Fruit fly (Drosophila melanogaster) whole organism, embryonic: Measurements from ENCODE around the gene CG15878.

Experiments
- Abd-B ChIP-seq: fragments of 200-800 bp; sonication (Bioruptor generic); optimal IDR thresholded peaks from 2 replicates; lab custom pipeline; 2018; ENCODE audit warnings: missing biosample characterization, mild to moderate bottlenecking, missing genetic modification characterization, moderate library complexity
- Bteb2 ChIP-seq: fragments of 200-800 bp; sonication (Bioruptor generic); optimal IDR thresholded peaks from 2 replicates; lab custom pipeline; 2016; ENCODE audit warnings: missing biosample characterization, missing genetic modification characterization
- CG10274 ChIP-seq: fragments of 200-800 bp; sonication (Bioruptor generic); optimal IDR thresholded peaks from 3 replicates; lab custom pipeline; 2017; ENCODE audit warnings: missing biosample characterization, mild to moderate bottlenecking, missing genetic modification characterization
- CG11504 ChIP-seq: fragments of 200-800 bp; sonication (Bioruptor generic); optimal IDR thresholded peaks from 3 replicates; lab custom pipeline; 2019; ENCODE audit warnings: missing biosample characterization, mild to moderate bottlenecking, missing genetic modification characterization, moderate library complexity
- CG12071 ChIP-seq: fragments of 200-800 bp; sonication (Bioruptor generic); optimal IDR thresholded peaks from 3 replicates; lab custom pipeline; 2018; ENCODE audit warnings: missing biosample characterization, mild to moderate bottlenecking, missing genetic modification characterization
- CG14965 ChIP-seq: fragments of 200-800 bp; sonication (Bioruptor generic); optimal IDR thresholded peaks from 2 replicates; lab custom pipeline; 2016; ENCODE audit warnings: missing biosample characterization, missing genetic modification characterization, borderline replicate concordance
- CG15073 ChIP-seq: fragments of 200-800 bp; sonication (Bioruptor generic); optimal IDR thresholded peaks from 2 replicates; lab custom pipeline; 2016; ENCODE audit warnings: missing biosample characterization, missing genetic modification characterization
- CG17385 ChIP-seq: fragments of 200-800 bp; sonication (Bioruptor generic); optimal IDR thresholded peaks from 3 replicates; lab custom pipeline; 2018; ENCODE audit warnings: missing biosample characterization, mild to moderate bottlenecking, missing genetic modification characterization
- CG17912 ChIP-seq: fragments of 200-800 bp; sonication (Bioruptor generic); optimal IDR thresholded peaks from 2 replicates; lab custom pipeline; 2018; ENCODE audit warnings: missing biosample characterization, mild to moderate bottlenecking, missing genetic modification characterization
- CG1792 ChIP-seq: fragments of 200-800 bp; sonication (Bioruptor generic); optimal IDR thresholded peaks from 2 replicates; lab custom pipeline; 2016; ENCODE audit warnings: missing biosample characterization, missing genetic modification characterization
- CG2116 ChIP-seq: fragments of 200-800 bp; sonication (Bioruptor generic); optimal IDR thresholded peaks from 3 replicates; lab custom pipeline; 2018; ENCODE audit warnings: missing biosample characterization, mild to moderate bottlenecking, missing genetic modification characterization
- CG2199 ChIP-seq: fragments of 200-800 bp; sonication (Bioruptor generic); IDR thresholded peaks from 3 replicates; pipeline ENCODE4 v1.3.6; 2022; ENCODE audit warnings: missing biosample characterization, missing genetic modification characterization
- CG30020 ChIP-seq: fragments of 200-800 bp; optimal IDR thresholded peaks from 2 replicates; lab custom pipeline; 2019; ENCODE audit warnings: missing biosample characterization, mild to moderate bottlenecking, missing genetic modification characterization, moderate library complexity
- CG33557 ChIP-seq: fragments of 200-800 bp; sonication (Bioruptor generic); optimal IDR thresholded peaks from 2 replicates; lab custom pipeline; 2019; ENCODE audit warnings: missing biosample characterization, mild to moderate bottlenecking, missing genetic modification characterization, moderate library complexity
- CG34376 ChIP-seq: fragments of 200-800 bp; sonication (Bioruptor generic); optimal IDR thresholded peaks from 2 replicates; lab custom pipeline; 2018; ENCODE audit warnings: missing biosample characterization, mild to moderate bottlenecking, missing genetic modification characterization
- CG34422 ChIP-seq: fragments of 200-800 bp; sonication (Bioruptor generic); IDR thresholded peaks from 3 replicates; pipeline ENCODE4 v1.3.6; 2022; ENCODE audit warnings: missing biosample characterization, missing genetic modification characterization
- CG3726 ChIP-seq: fragments of 200-800 bp; sonication (Bioruptor generic); IDR thresholded peaks from 3 replicates; pipeline ENCODE4, ENCODE4 v1.3.6; 2022; ENCODE audit warnings: missing biosample characterization, missing genetic modification characterization
- CG4617 ChIP-seq: fragments of 200-800 bp; sonication (Bioruptor generic); optimal IDR thresholded peaks from 3 replicates; lab custom pipeline; 2016; ENCODE audit warnings: missing biosample characterization, missing genetic modification characterization, borderline replicate concordance
- CG4707 ChIP-seq: fragments of 200-800 bp; sonication (Bioruptor generic); optimal IDR thresholded peaks from 2 replicates; lab custom pipeline; 2018; ENCODE audit warnings: missing biosample characterization, mild to moderate bottlenecking, missing genetic modification characterization, moderate library complexity
- CG4854 ChIP-seq: fragments of 200-800 bp; sonication (Bioruptor generic); optimal IDR thresholded peaks from 2 replicates; lab custom pipeline; 2016; ENCODE audit warnings: missing biosample characterization, missing genetic modification characterization, inconsistent platforms
- CG6689 ChIP-seq: fragments of 200-800 bp; sonication (Bioruptor generic); IDR thresholded peaks from 2 replicates; pipeline ENCODE4 v1.3.6; 2022; ENCODE audit warnings: missing biosample characterization, missing genetic modification characterization
- CG7372 ChIP-seq: fragments of 200-800 bp; sonication (Bioruptor generic); IDR thresholded peaks from 2 replicates; pipeline ENCODE4 v1.3.6; 2022; ENCODE audit warnings: missing biosample characterization, missing genetic modification characterization
- CG8359 ChIP-seq: fragments of 200-800 bp; sonication (Bioruptor generic); optimal IDR thresholded peaks from 2 replicates; lab custom pipeline; 2017; ENCODE audit warnings: missing biosample characterization, mild to moderate bottlenecking, missing genetic modification characterization, borderline replicate concordance
- Dip2 ChIP-seq: fragments of 200-800 bp; sonication (Bioruptor generic); IDR thresholded peaks from 2 replicates; pipeline ENCODE4 v1.3.6; 2022; ENCODE audit warnings: missing biosample characterization, missing genetic modification characterization
- Hr51 ChIP-seq, 2 experiments: fragments of 200-800 bp; sonication (Bioruptor generic); optimal IDR thresholded peaks; 2 replicates in 1 of 2; 3 replicates in 1 of 2; lab custom pipeline; 2016 to 2018; ENCODE audit warnings: missing biosample characterization in 2 of 2, missing genetic modification characterization in 2 of 2, mild to moderate bottlenecking in 1 of 2, moderate library complexity in 1 of 2
- Hsf ChIP-seq: fragments of 200-800 bp; sonication (Bioruptor generic); optimal IDR thresholded peaks from 3 replicates; lab custom pipeline; 2016; ENCODE audit warnings: missing biosample characterization, missing genetic modification characterization
- Jarid2 ChIP-seq: fragments of 200-800 bp; sonication (Bioruptor generic); optimal IDR thresholded peaks from 3 replicates; lab custom pipeline; 2017; ENCODE audit warnings: mild to moderate bottlenecking, missing biosample characterization, missing genetic modification reagents, missing genetic modification characterization
- Mes4 ChIP-seq: fragments of 200-800 bp; sonication (Bioruptor generic); optimal IDR thresholded peaks from 2 replicates; lab custom pipeline; 2016; ENCODE audit warnings: missing biosample characterization, missing genetic modification characterization
- Nf-YC ChIP-seq: fragments of 200-800 bp; optimal IDR thresholded peaks from 3 replicates; lab custom pipeline; 2019; ENCODE audit warnings: missing biosample characterization, mild to moderate bottlenecking, missing genetic modification characterization, moderate library complexity
- PHDP ChIP-seq: fragments of 200-800 bp; sonication (Bioruptor generic); optimal IDR thresholded peaks from 3 replicates; lab custom pipeline; 2018; ENCODE audit warnings: missing biosample characterization, mild to moderate bottlenecking, missing genetic modification characterization, moderate library complexity
- Sry-β ChIP-seq: fragments of 200-800 bp; sonication (Bioruptor generic); optimal IDR thresholded peaks from 2 replicates; lab custom pipeline; 2018; ENCODE audit warnings: missing biosample characterization, mild to moderate bottlenecking, missing genetic modification characterization, moderate library complexity
- Taf1 ChIP-seq: fragments of 200-800 bp; sonication (Bioruptor generic); IDR thresholded peaks from 2 replicates; pipeline ENCODE4 v1.3.6; 2022; ENCODE audit warnings: missing biosample characterization, missing genetic modification characterization
- Tbp ChIP-seq: fragments of >200 bp; optimal IDR thresholded peaks from 2 replicates; lab custom pipeline; 2018; ENCODE audit warnings: missing biosample characterization, missing genetic modification characterization
- Xbp1 ChIP-seq: fragments of 200-800 bp; sonication (Bioruptor generic); optimal IDR thresholded peaks from 3 replicates; lab custom pipeline; 2016; ENCODE audit warnings: missing biosample characterization, mild to moderate bottlenecking, missing genetic modification characterization
- az2 ChIP-seq: fragments of 200-800 bp; sonication (Bioruptor generic); optimal IDR thresholded peaks from 3 replicates; lab custom pipeline; 2016; ENCODE audit warnings: missing biosample characterization, missing genetic modification characterization
- cg ChIP-seq: fragments of 200-800 bp; sonication (Bioruptor generic); optimal IDR thresholded peaks from 3 replicates; lab custom pipeline; 2019; ENCODE audit warnings: missing biosample characterization, mild to moderate bottlenecking, missing genetic modification characterization, moderate library complexity
- dimm ChIP-seq: fragments of 200-800 bp; sonication (Bioruptor generic); IDR thresholded peaks from 2 replicates; pipeline ENCODE4 v1.3.6; 2022; ENCODE audit warnings: missing biosample characterization, missing genetic modification characterization
- fru ChIP-seq: fragments of >200 bp; optimal IDR thresholded peaks from 2 replicates; lab custom pipeline; 2017
- gcm2 ChIP-seq: fragments of 200-800 bp; sonication (Bioruptor generic); optimal IDR thresholded peaks from 2 replicates; lab custom pipeline; 2016; ENCODE audit warnings: missing biosample characterization, missing genetic modification characterization
- insv ChIP-seq, 2 experiments: fragments of 200-800 bp; sonication (Bioruptor generic); optimal IDR thresholded peaks; 3 replicates each; lab custom pipeline; 2016 to 2018; ENCODE audit warnings: missing biosample characterization in 2 of 2, missing genetic modification characterization in 2 of 2
- jigr1 ChIP-seq: fragments of 200-800 bp; sonication (Bioruptor generic); IDR thresholded peaks from 3 replicates; pipeline ENCODE4 v1.3.6; 2022; ENCODE audit warnings: missing biosample characterization, missing genetic modification characterization
- kay ChIP-seq: fragments of 200-800 bp; sonication (Bioruptor generic); optimal IDR thresholded peaks from 2 replicates; lab custom pipeline; 2016; ENCODE audit warnings: missing biosample characterization, missing genetic modification characterization
- lilli ChIP-seq: fragments of 200-800 bp; sonication (Bioruptor generic); optimal IDR thresholded peaks from 3 replicates; lab custom pipeline; 2016; ENCODE audit warnings: missing biosample characterization, missing genetic modification characterization
- otp ChIP-seq: fragments of 200-800 bp; sonication (Bioruptor generic); IDR thresholded peaks from 3 replicates; pipeline ENCODE4, ENCODE4 v1.3.6; 2022; ENCODE audit warnings: missing biosample characterization, missing genetic modification characterization
- peb ChIP-seq: fragments of 200-800 bp; sonication (Bioruptor generic); IDR thresholded peaks from 2 replicates; pipeline ENCODE4 v1.3.6; 2022; ENCODE audit warnings: missing biosample characterization, missing genetic modification characterization
- pho ChIP-seq: fragments of 200-800 bp; sonication (Bioruptor generic); optimal IDR thresholded peaks from 2 replicates; lab custom pipeline; 2016; ENCODE audit warnings: missing biosample characterization, missing genetic modification characterization
- sc ChIP-seq, 3 experiments: fragments of >200 bp in 2 of 3; fragments of 200-800 bp in 1 of 3; sonication (Bioruptor generic) in 1 of 3; optimal IDR thresholded peaks; 2 replicates in 2 of 3; 3 replicates in 1 of 3; lab custom pipeline; 2017; ENCODE audit warnings: mild to moderate bottlenecking in 1 of 3, missing biosample characterization in 1 of 3, missing genetic modification characterization in 1 of 3, missing genetic modification reagents in 1 of 3
- sd ChIP-seq: fragments of 200-800 bp; sonication (Bioruptor generic); optimal IDR thresholded peaks from 3 replicates; lab custom pipeline; 2018; ENCODE audit warnings: missing biosample characterization, mild to moderate bottlenecking, missing genetic modification characterization, moderate library complexity
- ssp ChIP-seq: fragments of 200-800 bp; sonication (Bioruptor generic); IDR thresholded peaks from 2 replicates; pipeline ENCODE4 v1.3.6; 2022; ENCODE audit warnings: missing biosample characterization, missing genetic modification characterization
- toy ChIP-seq: fragments of 200-800 bp; sonication (Bioruptor generic); IDR thresholded peaks from 2 replicates; pipeline ENCODE4 v1.3.6; 2022; ENCODE audit warnings: missing biosample characterization, missing genetic modification characterization
- usp ChIP-seq: fragments of >200 bp; optimal IDR thresholded peaks from 2 replicates; lab custom pipeline; 2017; ENCODE audit warnings: missing biosample characterization, missing genetic modification characterization

Gene CG15878

dm6 chr3L:2164805-2165204, 47.5 kb downstream of the CG15878 start (continued):
- TF ChIP-seq CG4707 (GFP tag; lab: Kevin White, UChicago) (no peak), Mes4 (no peak), CG1792 (GFP tag; lab: Kevin White, UChicago) (no peak), cg (GFP tag; lab: Kevin White, UChicago) (no peak), Tbp (no peak), sd (no peak), CG15073 (GFP tag; lab: Kevin White, UChicago) (no peak), Hr51 (GFP tag; optimal IDR thresholded peaks at IDR 0.05; lab: Kevin White, UChicago) (peak in 1 of 2 experiments; percentile 15), CG33557 (no peak), PHDP (peak; percentile 20), CG3726 (GFP tag; lab: Robert Waterston, UW) (no peak), CG2199 (GFP tag; lab: Robert Waterston, UW) (no peak), dimm (GFP tag; lab: Robert Waterston, UW) (0 out of 2 replicates have a peak, but pooled peaks have one; percentile 6), gcm2 (GFP tag; lab: Kevin White, UChicago) (no peak), Abd-B (GFP tag; lab: Kevin White, UChicago) (no peak), CG10274 (GFP tag; lab: Kevin White, UChicago) (no peak), CG34422 (GFP tag; lab: Robert Waterston, UW) (peak; percentile 54; the same call in 2 of the 3 replicates), Xbp1 (GFP tag; lab: Kevin White, UChicago) (peak; percentile 22), toy (GFP tag; lab: Robert Waterston, UW) (no peak), Taf1 (GFP tag; lab: Robert Waterston, UW) (0 out of 2 replicates have a peak, but pooled peaks have one; percentile 12), CG8359 (no peak), Bteb2 (GFP tag; lab: Kevin White, UChicago) (no peak), Sry-β (GFP tag; lab: Kevin White, UChicago) (no peak), Hsf (GFP tag; lab: Kevin White, UChicago) (peak; percentile 4), fru (no peak), pho (GFP tag; lab: Kevin White, UChicago) (no peak), CG34376 (no peak), insv (GFP tag; optimal IDR thresholded peaks at IDR 0.05; lab: Kevin White, UChicago) (no peak), usp (GFP tag; lab: Kevin White, UChicago) (no peak), CG4617 (GFP tag; lab: Kevin White, UChicago) (no peak), peb (GFP tag; lab: Robert Waterston, UW) (no peak), az2 (GFP tag; lab: Kevin White, UChicago) (no peak), CG11504 (peak; percentile 48), CG17912 (GFP tag; lab: Kevin White, UChicago) (no peak), CG17385 (GFP tag; lab: Kevin White, UChicago) (no peak), CG30020 (tag; lab: Kevin White, UChicago) (no peak), CG4854 (GFP tag; lab: Kevin White, UChicago) (no peak), CG14965 (no peak), lilli (GFP tag; lab: Kevin White, UChicago) (peak; percentile 9), otp (GFP tag; lab: Robert Waterston, UW) (no peak), CG6689 (GFP tag; lab: Robert Waterston, UW) (peak; percentile 42; the same call in 1 of the 2 replicates), CG2116 (GFP tag; lab: Kevin White, UChicago) (no peak), Nf-YC (tag; lab: Kevin White, UChicago) (no peak), jigr1 (GFP tag; lab: Robert Waterston, UW) (no peak), Dip2 (GFP tag; lab: Robert Waterston, UW) (no peak), sc (optimal IDR thresholded peaks at IDR 0.05; lab: Kevin White, UChicago) (no peak), sc (GFP tag; optimal IDR thresholded peaks at IDR 0.05; lab: Kevin White, UChicago) (no peak), kay (GFP tag; lab: Kevin White, UChicago) (no peak), Jarid2 (no peak), CG7372 (GFP tag; lab: Robert Waterston, UW) (no peak), CG12071 (no peak), ssp (GFP tag; lab: Robert Waterston, UW) (peak; percentile 25; the same call in 1 of the 2 replicates)
